Fruit fly (Drosophila melanogaster) whole organism, embryonic: ENCODE results near the gene CG14332.

ENCODE experiments used
- CG3407 ChIP-seq: fragments of 200-800 bp; sonication (Bioruptor generic); optimal IDR thresholded peaks from 2 replicates; lab custom pipeline; 2018; ENCODE audit warnings: missing biosample characterization, mild to moderate bottlenecking, missing genetic modification characterization
- CG6791 ChIP-seq: fragments of 200-800 bp; sonication (Bioruptor generic); IDR thresholded peaks from 3 replicates; pipeline ENCODE4 v1.3.6; 2022; ENCODE audit warnings: missing biosample characterization, missing genetic modification characterization; ENCODE audit not compliant: partially characterized antibody
- Hr39 ChIP-seq: fragments of >200 bp; optimal IDR thresholded peaks from 2 replicates; lab custom pipeline; 2017
- PHDP ChIP-seq: fragments of 200-800 bp; sonication (Bioruptor generic); optimal IDR thresholded peaks from 3 replicates; lab custom pipeline; 2018; ENCODE audit warnings: missing biosample characterization, mild to moderate bottlenecking, missing genetic modification characterization, moderate library complexity
- ash1 ChIP-seq: fragments of 200-800 bp; sonication (Bioruptor generic); optimal IDR thresholded peaks from 2 replicates; lab custom pipeline; 2018; ENCODE audit warnings: missing biosample characterization, mild to moderate bottlenecking, missing genetic modification characterization
- dmrt99B ChIP-seq: fragments of 200-800 bp; sonication (Bioruptor generic); optimal IDR thresholded peaks from 2 replicates; lab custom pipeline; 2018; ENCODE audit warnings: missing biosample characterization, mild to moderate bottlenecking, missing genetic modification characterization, moderate library complexity
- onecut ChIP-seq: fragments of 200-800 bp; sonication (Bioruptor generic); IDR thresholded peaks from 2 replicates; pipeline ENCODE4 v1.3.6; 2022; ENCODE audit warnings: missing biosample characterization, missing genetic modification characterization
- pan ChIP-seq, 4 experiments: fragments of >200 bp in 3 of 4; fragments of 200-800 bp in 1 of 4; sonication (Bioruptor generic) in 1 of 4; optimal IDR thresholded peaks in 3 of 4; IDR thresholded peaks in 1 of 4; 2 replicates each; pipeline versions ENCODE4 v1.3.6 to Lab custom; 2017 to 2022; ENCODE audit warnings: missing biosample characterization in 2 of 4, missing genetic modification characterization in 2 of 4, mixed read lengths in 1 of 4
- pho ChIP-seq: fragments of 200-800 bp; sonication (Bioruptor generic); optimal IDR thresholded peaks from 2 replicates; lab custom pipeline; 2016; ENCODE audit warnings: missing biosample characterization, missing genetic modification characterization

dm6 chr3R:17420338-17420737 is 1.7 kb downstream of the CG14332 start, which contains the start of gene CG42835:
- no peak for TF ChIP-seq pho (GFP tag; lab: Kevin White, UChicago)
- TF ChIP-seq CG6791 (GFP tag; lab: Robert Waterston, UW) = no peak
- TF ChIP-seq pan (optimal IDR thresholded peaks at IDR 0.05; lab: Kevin White, UChicago) = no peak
- no peak for TF ChIP-seq pan (GFP tag; optimal IDR thresholded peaks at IDR 0.05 in 1 of 2, IDR thresholded peaks at IDR 0.05 in 1 of 2)
- no peak for TF ChIP-seq dmrt99B (tag; lab: Kevin White, UChicago)
- TF ChIP-seq ash1 (GFP tag; lab: Kevin White, UChicago) = no peak
- TF ChIP-seq onecut = no peak
- TF ChIP-seq Hr39 (lab: Kevin White, UChicago) = no peak
- no peak for TF ChIP-seq PHDP (tag; lab: Kevin White, UChicago)
- no peak for TF ChIP-seq CG3407
